Worm (Caenorhabditis elegans) whole organism, mixed stage, embryonic: ENCODE results near the gene srn-1.

Source experiments
- ces-1 ChIP-seq: fragments of 150-350 bp; optimal IDR thresholded peaks from 2 replicates; lab custom pipeline; 2014; ENCODE audit warnings: missing biosample characterization, missing genetic modification reagents, missing genetic modification characterization
- elt-1 ChIP-seq: sonication (generic microtip); optimal IDR thresholded peaks from 2 replicates; lab custom pipeline; 2017; ENCODE audit warnings: missing genetic modification characterization, mild to moderate bottlenecking, missing compliant biosample characterization, antibody characterized with exemption, moderate library complexity, borderline replicate concordance; ENCODE audit not compliant: insufficient read depth
- mep-1 ChIP-seq: fragments of 150-350 bp; optimal IDR thresholded peaks from 2 replicates; lab custom pipeline; 2017; ENCODE audit warnings: missing biosample characterization, missing genetic modification reagents, missing genetic modification characterization, inconsistent platforms
- nhr-76 ChIP-seq: sonication (generic microtip); optimal IDR thresholded peaks from 2 replicates; lab custom pipeline; 2017; ENCODE audit warnings: missing biosample characterization, missing genetic modification characterization
- pha-4 ChIP-seq: fragments of 150-350 bp; optimal IDR thresholded peaks from 2 replicates; lab custom pipeline; 2018; ENCODE audit warnings: missing biosample characterization, missing genetic modification reagents, missing genetic modification characterization
- sptf-1 ChIP-seq: sonication (generic microtip); optimal IDR thresholded peaks from 2 replicates; lab custom pipeline; 2017; ENCODE audit warnings: mild to moderate bottlenecking, missing genetic modification characterization, moderate library complexity, missing compliant biosample characterization
- unc-62 ChIP-seq: fragments of 150-350 bp; optimal IDR thresholded peaks from 2 replicates; lab custom pipeline; 2014; ENCODE audit warnings: missing biosample characterization, missing genetic modification reagents, missing genetic modification characterization

DNA sequence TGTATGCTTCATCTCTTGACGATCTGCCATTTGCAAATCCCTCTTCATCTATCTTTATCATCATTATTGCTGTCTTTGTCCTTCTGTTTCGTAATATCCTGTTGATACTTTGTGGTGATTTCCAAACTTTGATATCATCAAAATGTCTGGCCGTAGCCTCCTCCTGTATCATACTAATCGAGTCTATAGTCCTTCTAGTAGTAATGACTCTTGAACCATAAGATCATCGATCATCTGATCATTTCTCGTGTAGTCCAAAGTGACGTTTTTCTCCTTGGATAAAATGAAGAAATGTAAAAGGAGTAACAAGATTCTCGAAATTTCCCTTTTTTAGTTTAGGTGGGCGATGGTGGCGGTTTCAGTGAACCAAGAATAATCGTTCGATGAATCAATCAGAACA, 33.1 kb upstream of the srn-1 start:
- TF ChIP-seq unc-62 (GFP tag; lab: Kevin White, UChicago) (no peak), elt-1 (tag; lab: Kevin White, UChicago) (no peak), pha-4 (tag; lab: Kevin White, UChicago) (no peak), ces-1 (GFP tag; lab: Kevin White, UChicago) (no peak), sptf-1 (tag; lab: Kevin White, UChicago) (no peak), mep-1 (tag; lab: Kevin White, UChicago) (no peak), nhr-76 (tag; lab: Kevin White, UChicago) (no peak)
